Worm (Caenorhabditis elegans) whole organism, late embryonic: ENCODE results near the gene T24B8.7.

Source experiments
- C08G9.2 ChIP-seq: sonication (generic microtip); optimal IDR thresholded peaks from 2 replicates; lab custom pipeline; 2016; ENCODE audit warnings: mild to moderate bottlenecking, missing genetic modification characterization, moderate library complexity, missing compliant biosample characterization
- C38D4.7 ChIP-seq: fragments of 200-800 bp; sonication (Bioruptor generic); optimal IDR thresholded peaks from 2 replicates; lab custom pipeline; 2018; ENCODE audit warnings: mild to moderate bottlenecking, missing genetic modification characterization, moderate library complexity, missing compliant biosample characterization
- K02D7.2 ChIP-seq: sonication (generic microtip); optimal IDR thresholded peaks from 2 replicates; lab custom pipeline; 2017; ENCODE audit warnings: mild to moderate bottlenecking, missing genetic modification characterization, missing compliant biosample characterization
- K09A11.1 ChIP-seq: sonication (generic microtip); optimal IDR thresholded peaks from 2 replicates; lab custom pipeline; 2017; ENCODE audit warnings: antibody characterized with exemption, mild to moderate bottlenecking, missing genetic modification characterization, missing compliant biosample characterization; ENCODE audit not compliant: insufficient read depth
- T23F11.4 ChIP-seq: fragments of 200-800 bp; sonication (Bioruptor generic); optimal IDR thresholded peaks from 2 replicates; lab custom pipeline; 2018; ENCODE audit warnings: mild to moderate bottlenecking, missing genetic modification characterization, missing compliant biosample characterization
- ceh-14 ChIP-seq: sonication (generic microtip); optimal IDR thresholded peaks from 2 replicates; lab custom pipeline; 2016; ENCODE audit warnings: missing genotype, missing genetic modification characterization, missing compliant biosample characterization
- ceh-18 ChIP-seq: sonication (generic microtip); optimal IDR thresholded peaks from 2 replicates; lab custom pipeline; 2016; ENCODE audit warnings: missing genetic modification characterization, missing compliant biosample characterization
- ceh-19 ChIP-seq: fragments of 200-800 bp; sonication (Bioruptor generic); optimal IDR thresholded peaks from 2 replicates; lab custom pipeline; 2018; ENCODE audit warnings: mild to moderate bottlenecking, missing genetic modification characterization, missing compliant biosample characterization
- ceh-2 ChIP-seq: sonication (generic microtip); optimal IDR thresholded peaks from 2 replicates; lab custom pipeline; 2016; ENCODE audit warnings: missing genotype, missing genetic modification characterization, missing compliant biosample characterization
- ceh-24 ChIP-seq: sonication (generic microtip); optimal IDR thresholded peaks from 2 replicates; lab custom pipeline; 2016; ENCODE audit warnings: mild to moderate bottlenecking, missing genetic modification characterization, missing compliant biosample characterization
- ceh-31 ChIP-seq: sonication (generic microtip); optimal IDR thresholded peaks from 2 replicates; lab custom pipeline; 2016; ENCODE audit warnings: missing genetic modification characterization, missing compliant biosample characterization
- ceh-34 ChIP-seq: sonication (generic microtip); optimal IDR thresholded peaks from 2 replicates; lab custom pipeline; 2016; ENCODE audit warnings: mild to moderate bottlenecking, missing genetic modification characterization, missing compliant biosample characterization
- ceh-6 ChIP-seq: fragments of 200-800 bp; sonication (Bioruptor generic); optimal IDR thresholded peaks from 2 replicates; lab custom pipeline; 2018; ENCODE audit warnings: mild to moderate bottlenecking, missing genetic modification characterization, missing compliant biosample characterization
- elt-2 ChIP-seq: sonication (generic microtip); optimal IDR thresholded peaks from 2 replicates; lab custom pipeline; 2016; ENCODE audit warnings: missing genetic modification reagents, missing genetic modification characterization, missing compliant biosample characterization
- ets-4 ChIP-seq: sonication (generic microtip); optimal IDR thresholded peaks from 2 replicates; lab custom pipeline; 2016; ENCODE audit warnings: missing genetic modification characterization, missing compliant biosample characterization
- fax-1 ChIP-seq: sonication (generic microtip); optimal IDR thresholded peaks from 2 replicates; lab custom pipeline; 2016; ENCODE audit warnings: missing genotype, missing genetic modification characterization, missing compliant biosample characterization
- fkh-6 ChIP-seq: sonication (generic microtip); optimal IDR thresholded peaks from 2 replicates; lab custom pipeline; 2016; ENCODE audit warnings: missing genetic modification characterization, missing compliant biosample characterization
- hlh-13 ChIP-seq: fragments of 200-800 bp; sonication (Bioruptor generic); optimal IDR thresholded peaks from 2 replicates; lab custom pipeline; 2018; ENCODE audit warnings: mild to moderate bottlenecking, missing genetic modification characterization, missing compliant biosample characterization
- hlh-15 ChIP-seq: sonication (generic microtip); optimal IDR thresholded peaks from 2 replicates; lab custom pipeline; 2016; ENCODE audit warnings: missing genetic modification characterization, missing compliant biosample characterization
- hlh-30 ChIP-seq: sonication (generic microtip); optimal IDR thresholded peaks from 2 replicates; lab custom pipeline; 2017; ENCODE audit warnings: antibody characterized with exemption, missing genetic modification characterization, missing compliant biosample characterization; ENCODE audit not compliant: insufficient read depth
- hlh-6 ChIP-seq: sonication (generic microtip); optimal IDR thresholded peaks from 2 replicates; lab custom pipeline; 2016; ENCODE audit warnings: missing genotype, missing genetic modification characterization, missing compliant biosample characterization
- hlh-8 ChIP-seq: sonication (generic microtip); optimal IDR thresholded peaks from 2 replicates; lab custom pipeline; 2016; ENCODE audit warnings: missing genotype, missing genetic modification characterization, missing compliant biosample characterization
- lim-6 ChIP-seq: sonication (generic microtip); optimal IDR thresholded peaks from 2 replicates; lab custom pipeline; 2016; ENCODE audit warnings: missing genetic modification characterization, missing compliant biosample characterization
- lin-11 ChIP-seq: fragments of 200-800 bp; sonication (Bioruptor generic); optimal IDR thresholded peaks from 2 replicates; lab custom pipeline; 2018; ENCODE audit warnings: mild to moderate bottlenecking, missing genetic modification characterization, missing compliant biosample characterization
- nfya-1 ChIP-seq: sonication (generic microtip); optimal IDR thresholded peaks from 2 replicates; lab custom pipeline; 2017; ENCODE audit warnings: missing genetic modification characterization, mild to moderate bottlenecking, missing compliant biosample characterization, antibody characterized with exemption, moderate library complexity
- nhr-11 ChIP-seq: fragments of 150-350 bp; optimal IDR thresholded peaks from 2 replicates; lab custom pipeline; 2014; ENCODE audit warnings: missing biosample characterization, missing genetic modification characterization
- npax-4 ChIP-seq: sonication (generic microtip); optimal IDR thresholded peaks from 2 replicates; lab custom pipeline; 2016; ENCODE audit warnings: missing genetic modification characterization, missing compliant biosample characterization
- pax-1 ChIP-seq: fragments of 150-350 bp; optimal IDR thresholded peaks from 2 replicates; lab custom pipeline; 2014; ENCODE audit warnings: missing biosample characterization, missing genetic modification characterization
- pha-4 ChIP-seq: fragments of 150-350 bp; optimal IDR thresholded peaks from 2 replicates; lab custom pipeline; 2018; ENCODE audit warnings: missing biosample characterization, missing genetic modification reagents, missing genetic modification characterization
- pqm-1 ChIP-seq: sonication (generic microtip); optimal IDR thresholded peaks from 2 replicates; lab custom pipeline; 2016; ENCODE audit warnings: missing genetic modification characterization, missing compliant biosample characterization
- pros-1 ChIP-seq: fragments of 150-350 bp; optimal IDR thresholded peaks from 2 replicates; lab custom pipeline; 2014; ENCODE audit warnings: missing biosample characterization, missing genetic modification reagents, missing genetic modification characterization
- ref-2 ChIP-seq: sonication (generic microtip); optimal IDR thresholded peaks from 2 replicates; lab custom pipeline; 2016; ENCODE audit warnings: missing genetic modification characterization, missing compliant biosample characterization
- rnt-1 ChIP-seq: sonication (generic microtip); optimal IDR thresholded peaks from 2 replicates; lab custom pipeline; 2016; ENCODE audit warnings: missing genetic modification characterization, missing compliant biosample characterization
- sdc-2 ChIP-seq: sonication (generic microtip); optimal IDR thresholded peaks from 2 replicates; lab custom pipeline; 2016; ENCODE audit warnings: missing genotype, missing genetic modification characterization, missing compliant biosample characterization
- sox-2 ChIP-seq: fragments of 200-800 bp; sonication (Bioruptor generic); IDR thresholded peaks from 2 replicates; pipeline ENCODE4 v1.3.6; 2022; ENCODE audit warnings: missing genetic modification reagents, missing genetic modification characterization, missing compliant biosample characterization
- syd-9 ChIP-seq: sonication (generic microtip); optimal IDR thresholded peaks from 2 replicates; lab custom pipeline; 2016; ENCODE audit warnings: mild to moderate bottlenecking, missing genetic modification characterization, moderate library complexity, missing compliant biosample characterization
- tbx-2 ChIP-seq: sonication (generic microtip); optimal IDR thresholded peaks from 2 replicates; lab custom pipeline; 2016; ENCODE audit warnings: missing genetic modification characterization, missing compliant biosample characterization
- ttx-3 ChIP-seq: sonication (generic microtip); optimal IDR thresholded peaks from 2 replicates; lab custom pipeline; 2016; ENCODE audit warnings: missing genetic modification reagents, missing genetic modification characterization, missing compliant biosample characterization
- unc-42 ChIP-seq: sonication (generic microtip); optimal IDR thresholded peaks from 2 replicates; lab custom pipeline; 2016; ENCODE audit warnings: missing genotype, missing genetic modification characterization, missing compliant biosample characterization
- unc-55 ChIP-seq: sonication (generic microtip); optimal IDR thresholded peaks from 2 replicates; lab custom pipeline; 2017; ENCODE audit warnings: missing biosample characterization, missing genetic modification reagents, missing genetic modification characterization
- unc-86 ChIP-seq: sonication (generic microtip); optimal IDR thresholded peaks from 2 replicates; lab custom pipeline; 2016; ENCODE audit warnings: missing genetic modification characterization, missing compliant biosample characterization

The T24B8.7 gene

DNA sequence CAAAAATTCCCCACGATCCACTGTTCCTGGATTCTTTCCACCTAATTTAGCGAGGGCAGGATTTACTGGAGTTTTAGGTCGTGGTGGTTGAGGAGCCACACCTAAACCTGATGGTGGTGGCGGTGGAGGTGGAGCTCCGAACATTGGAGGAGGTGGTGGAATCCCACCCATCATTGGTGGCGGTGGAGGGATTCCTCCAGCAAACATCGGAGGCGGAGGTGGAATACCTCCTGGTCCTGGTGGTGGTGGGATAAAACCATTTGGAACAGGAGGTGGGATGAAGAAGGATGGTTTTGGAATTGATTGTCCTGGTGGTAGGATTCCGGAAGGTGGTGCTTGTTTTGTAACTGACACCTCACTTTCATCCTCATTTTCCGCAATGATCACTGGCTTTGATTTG lies 16.4 kb upstream of the T24B8.7 start:
- no peak for TF ChIP-seq hlh-30 (tag; lab: Kevin White, UChicago)
- no peak for TF ChIP-seq T23F11.4 (GFP tag; lab: Kevin White, UChicago)
- TF ChIP-seq ets-4 (tag; lab: Kevin White, UChicago), result no peak
- no peak for TF ChIP-seq ceh-19

- no peak for TF ChIP-seq fkh-6
- TF ChIP-seq ceh-34, result no peak
- no peak for TF ChIP-seq unc-86 (tag; lab: Kevin White, UChicago)
- no peak for TF ChIP-seq ceh-14
- no peak for TF ChIP-seq ceh-6 (GFP tag; lab: Kevin White, UChicago)
- no peak for TF ChIP-seq tbx-2 (tag; lab: Kevin White, UChicago)
- no peak for TF ChIP-seq npax-4 (tag; lab: Kevin White, UChicago)
- TF ChIP-seq pha-4 (tag; lab: Kevin White, UChicago), result no peak
Observed at ce11 chrII:9064437-9064836, 11.0 kb upstream of the T24B8.7 start.

DNA sequence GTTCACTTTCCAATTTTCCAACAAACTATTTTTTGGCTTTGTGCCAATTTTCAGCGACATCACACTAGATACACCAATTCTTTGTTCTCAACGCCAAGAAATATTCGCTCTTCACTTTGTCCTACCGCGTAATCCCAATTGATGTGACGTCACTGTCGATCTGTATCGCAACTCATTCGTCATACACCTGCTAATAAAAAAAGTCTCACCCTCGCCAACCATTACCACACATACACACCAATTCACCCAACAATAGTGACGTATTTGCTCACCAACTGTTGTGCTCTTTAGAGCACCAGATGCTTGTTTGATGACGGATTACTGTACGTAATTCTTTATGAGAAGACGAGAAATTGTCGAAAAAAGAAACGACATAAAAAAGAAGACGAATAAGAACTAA lies 9.9 kb upstream of the T24B8.7 start:
- TF ChIP-seq pax-1 (tag; lab: Kevin White, UChicago) (peak; percentile 23), ref-2 (peak; percentile 59), unc-42 (no peak)

- no peak for TF ChIP-seq lim-6 (tag; lab: Kevin White, UChicago)
- no peak for TF ChIP-seq C08G9.2 (tag; lab: Kevin White, UChicago)
- TF ChIP-seq lin-11 (tag; lab: Kevin White, UChicago), result no peak
- TF ChIP-seq pha-4 (tag; lab: Kevin White, UChicago), result no peak
- no peak for TF ChIP-seq hlh-15 (tag; lab: Kevin White, UChicago)
- no peak for TF ChIP-seq ceh-34
- TF ChIP-seq pax-1 (tag; lab: Kevin White, UChicago), result no peak
- TF ChIP-seq syd-9 (tag; lab: Kevin White, UChicago), result no peak
- TF ChIP-seq nhr-11, result no peak
- no peak for TF ChIP-seq pros-1 (tag; lab: Kevin White, UChicago)
- TF ChIP-seq unc-86 (tag; lab: Kevin White, UChicago), result no peak
Observed at ce11 chrII:9062261-9062948, 8.9 kb upstream of the T24B8.7 start.

- peak; percentile 60 for TF ChIP-seq unc-42
- no peak for TF ChIP-seq pha-4 (tag; lab: Kevin White, UChicago)
- peak; percentile 9 for TF ChIP-seq unc-55
- no peak for TF ChIP-seq nhr-11
- peak; percentile 38 for TF ChIP-seq sdc-2
- peak; percentile 4 for TF ChIP-seq ttx-3 (tag; lab: Kevin White, UChicago)
- peak; percentile 52 for TF ChIP-seq rnt-1 (tag; lab: Kevin White, UChicago)
- peak; percentile 17 for TF ChIP-seq elt-2 (tag; lab: Kevin White, UChicago)
- peak; percentile 71 for TF ChIP-seq ceh-18 (tag; lab: Kevin White, UChicago)
- TF ChIP-seq hlh-13 (GFP tag; lab: Kevin White, UChicago), result no peak
- peak; percentile 3 for TF ChIP-seq hlh-6 (tag; lab: Kevin White, UChicago)
- TF ChIP-seq nfya-1 (tag; lab: Kevin White, UChicago), result peak; percentile 68
- no peak for TF ChIP-seq sox-2 (GFP tag; lab: Robert Waterston, UW)
- TF ChIP-seq ceh-2 (tag; lab: Kevin White, UChicago), result peak; percentile 14
- TF ChIP-seq pqm-1, result peak; percentile 25
- TF ChIP-seq ceh-31 (tag; lab: Kevin White, UChicago), result peak; percentile 68
- TF ChIP-seq C38D4.7 (GFP tag; lab: Kevin White, UChicago), result no peak
- no peak for TF ChIP-seq K02D7.2
- no peak for TF ChIP-seq npax-4 (tag; lab: Kevin White, UChicago)
- TF ChIP-seq ceh-14, result peak; percentile 24
- peak; percentile 14 for TF ChIP-seq T23F11.4 (GFP tag; lab: Kevin White, UChicago)
- peak; percentile 22 for TF ChIP-seq hlh-8 (tag; lab: Kevin White, UChicago)
- TF ChIP-seq tbx-2 (tag; lab: Kevin White, UChicago), result peak; percentile 58
- TF ChIP-seq pax-1 (tag; lab: Kevin White, UChicago), result no peak
- TF ChIP-seq ceh-6 (GFP tag; lab: Kevin White, UChicago), result no peak
- TF ChIP-seq K09A11.1 (tag; lab: Kevin White, UChicago), result peak; percentile 1
- no peak for TF ChIP-seq ceh-24 (tag; lab: Kevin White, UChicago)
- TF ChIP-seq ref-2, result no peak
- TF ChIP-seq C08G9.2 (tag; lab: Kevin White, UChicago), result no peak
- TF ChIP-seq fax-1 (tag; lab: Kevin White, UChicago), result no peak
- peak; percentile 74 for TF ChIP-seq ceh-34
- TF ChIP-seq unc-86 (tag; lab: Kevin White, UChicago), result peak; percentile 22
Observed at ce11 chrII:9061557-9062183, 8.2 kb upstream of the T24B8.7 start.
